Fruit fly (Drosophila melanogaster): ENCODE measurements around the gene Eaf6.

DNA sequence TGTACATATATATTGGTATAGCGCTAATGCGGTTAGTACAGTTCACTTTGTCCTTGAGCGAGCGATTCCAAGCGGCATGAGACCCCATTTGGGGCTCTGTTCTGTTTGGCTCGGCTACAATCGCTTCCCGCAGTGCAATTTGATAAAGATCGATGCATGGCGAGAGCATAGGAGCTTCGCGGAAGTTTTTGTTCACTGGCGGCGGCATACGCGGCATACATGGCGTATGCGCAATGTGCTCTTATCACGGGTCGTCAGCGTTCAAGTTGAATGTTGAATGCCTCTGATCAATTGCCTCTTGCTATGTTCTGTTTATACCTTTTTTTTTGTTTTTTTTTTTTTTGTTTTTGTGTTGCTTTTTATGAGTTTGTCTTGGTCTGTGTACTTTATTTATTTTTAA is 33.0 kb upstream of the Eaf6 start:
- TF ChIP-seq h (GFP tag; optimal IDR thresholded peaks at IDR 0.05) (no peak), Vsx2 (GFP tag; optimal IDR thresholded peaks at IDR 0.05; ENCODE audit: partially characterized antibody) (no peak), N (GFP tag; optimal IDR thresholded peaks at IDR 0.05) (no peak), sv (GFP tag; optimal IDR thresholded peaks at IDR 0.05) (no peak)
